Worm (Caenorhabditis elegans) whole organism, L2 larva: ENCODE data around the gene duo-1.
A peak's percentile ranks its signal among the peaks of the same experiment; 100 is the strongest.

ENCODE experiments used
- F13H6.1 ChIP-seq: sonication (generic microtip); optimal IDR thresholded peaks from 2 replicates; lab custom pipeline; 2016; ENCODE audit warnings: missing genetic modification characterization, missing compliant biosample characterization
- Y55F3AM.14 ChIP-seq: fragments of 200-800 bp; sonication (Bioruptor generic); optimal IDR thresholded peaks from 2 replicates; lab custom pipeline; 2018; ENCODE audit warnings: mild to moderate bottlenecking, missing genetic modification characterization, missing compliant biosample characterization
- ZK546.5 ChIP-seq: sonication (generic microtip); optimal IDR thresholded peaks from 2 replicates; lab custom pipeline; 2017; ENCODE audit warnings: missing biosample characterization, missing genetic modification characterization
- alr-1 ChIP-seq: fragments of 150-350 bp; optimal IDR thresholded peaks from 2 replicates; lab custom pipeline; 2014; ENCODE audit warnings: missing biosample characterization, missing genetic modification characterization
- ama-1 ChIP-seq: fragments of 150-350 bp; optimal IDR thresholded peaks from 2 replicates; lab custom pipeline; 2018; ENCODE audit warnings: inconsistent platforms
- ceh-16 ChIP-seq: fragments of 150-350 bp; optimal IDR thresholded peaks from 2 replicates; lab custom pipeline; 2014; ENCODE audit warnings: missing biosample characterization, missing genetic modification characterization
- ceh-82 ChIP-seq: fragments of 150-350 bp; optimal IDR thresholded peaks from 2 replicates; lab custom pipeline; 2014; ENCODE audit warnings: missing biosample characterization, missing genetic modification characterization
- crh-2 ChIP-seq: sonication (generic microtip); optimal IDR thresholded peaks from 2 replicates; lab custom pipeline; 2017; ENCODE audit warnings: missing biosample characterization, missing genetic modification characterization
- egl-27 ChIP-seq: sonication (generic microtip); optimal IDR thresholded peaks from 3 replicates; lab custom pipeline; 2017; ENCODE audit warnings: missing biosample characterization, missing genetic modification reagents, missing genetic modification characterization
- elt-1 ChIP-seq: fragments of 150-350 bp; optimal IDR thresholded peaks from 2 replicates; lab custom pipeline; 2014; ENCODE audit warnings: missing biosample characterization, missing genetic modification characterization
- fos-1 ChIP-seq: fragments of 150-350 bp; optimal IDR thresholded peaks from 2 replicates; lab custom pipeline; 2014; ENCODE audit warnings: missing biosample characterization, missing genetic modification characterization
- gmeb-1 ChIP-seq: fragments of 150-350 bp; optimal IDR thresholded peaks from 2 replicates; lab custom pipeline; 2014; ENCODE audit warnings: missing biosample characterization, missing genetic modification characterization
- lin-11 ChIP-seq: fragments of 150-350 bp; sonication (generic microtip); optimal IDR thresholded peaks from 2 replicates; lab custom pipeline; 2014; ENCODE audit warnings: missing biosample characterization, missing genetic modification characterization, inconsistent platforms, mixed read lengths
- lin-13 ChIP-seq: fragments of 150-350 bp; optimal IDR thresholded peaks from 2 replicates; lab custom pipeline; 2014; ENCODE audit warnings: missing biosample characterization, missing genetic modification reagents, missing genetic modification characterization
- lin-39 ChIP-seq: fragments of 150-350 bp; optimal IDR thresholded peaks from 2 replicates; lab custom pipeline; 2014; ENCODE audit warnings: missing biosample characterization, missing genetic modification reagents, missing genetic modification characterization
- lsy-2 ChIP-seq, 2 experiments: fragments of 150-350 bp in 1 of 2; sonication (generic microtip) in 1 of 2; optimal IDR thresholded peaks; 2 replicates each; lab custom pipeline; 2014 to 2017; ENCODE audit warnings: missing biosample characterization in 2 of 2, missing genetic modification characterization in 2 of 2
- mab-5 ChIP-seq: fragments of 150-350 bp; optimal IDR thresholded peaks from 2 replicates; lab custom pipeline; 2014; ENCODE audit warnings: missing biosample characterization, missing genetic modification characterization
- mbf-1 ChIP-seq: sonication (generic microtip); optimal IDR thresholded peaks from 2 replicates; lab custom pipeline; 2017; ENCODE audit warnings: missing biosample characterization, missing genetic modification characterization
- mdl-1 ChIP-seq, 2 experiments: fragments of 150-350 bp in 1 of 2; sonication (generic microtip) in 1 of 2; optimal IDR thresholded peaks; 2 replicates each; lab custom pipeline; 2017; ENCODE audit warnings: missing biosample characterization in 2 of 2, missing genetic modification characterization in 2 of 2
- nhr-11 ChIP-seq: fragments of 150-350 bp; optimal IDR thresholded peaks from 2 replicates; lab custom pipeline; 2014; ENCODE audit warnings: missing biosample characterization, missing genetic modification characterization
- nhr-12 ChIP-seq: fragments of 150-350 bp; optimal IDR thresholded peaks from 2 replicates; lab custom pipeline; 2014; ENCODE audit warnings: missing biosample characterization, missing genetic modification characterization
- nhr-129 ChIP-seq: fragments of 150-350 bp; optimal IDR thresholded peaks from 2 replicates; lab custom pipeline; 2014; ENCODE audit warnings: missing biosample characterization, missing genetic modification characterization
- nhr-21 ChIP-seq: fragments of 150-350 bp; optimal IDR thresholded peaks from 2 replicates; lab custom pipeline; 2014; ENCODE audit warnings: missing biosample characterization, missing genetic modification characterization
- nhr-23 ChIP-seq: fragments of 150-350 bp; optimal IDR thresholded peaks from 2 replicates; lab custom pipeline; 2014; ENCODE audit warnings: missing biosample characterization, missing genetic modification reagents, missing genetic modification characterization
- nhr-237 ChIP-seq: fragments of 150-350 bp; optimal IDR thresholded peaks from 2 replicates; lab custom pipeline; 2014; ENCODE audit warnings: missing biosample characterization, missing genetic modification characterization
- nhr-25 ChIP-seq: fragments of 150-350 bp; sonication (generic microtip); optimal IDR thresholded peaks from 3 replicates; lab custom pipeline; 2014; ENCODE audit warnings: missing biosample characterization, missing genetic modification characterization
- nhr-6 ChIP-seq: fragments of 150-350 bp; optimal IDR thresholded peaks from 2 replicates; lab custom pipeline; 2014; ENCODE audit warnings: missing biosample characterization, missing genetic modification characterization
- nhr-77 ChIP-seq: fragments of 150-350 bp; optimal IDR thresholded peaks from 2 replicates; lab custom pipeline; 2014; ENCODE audit warnings: missing biosample characterization, missing genetic modification characterization
- peb-1 ChIP-seq: fragments of 150-350 bp; optimal IDR thresholded peaks from 2 replicates; lab custom pipeline; 2014; ENCODE audit warnings: missing biosample characterization, missing genetic modification characterization
- sma-3 ChIP-seq: sonication (generic microtip); optimal IDR thresholded peaks from 2 replicates; lab custom pipeline; 2016; ENCODE audit warnings: missing genetic modification reagents, missing genetic modification characterization, missing compliant biosample characterization
- sma-9 ChIP-seq, 2 experiments: fragments of 150-350 bp in 1 of 2; sonication (generic microtip) in 1 of 2; optimal IDR thresholded peaks; 2 replicates each; lab custom pipeline; 2014 to 2016; ENCODE audit warnings: missing genetic modification characterization in 2 of 2, mild to moderate bottlenecking in 1 of 2, missing biosample characterization in 1 of 2, missing compliant biosample characterization in 1 of 2, missing genetic modification reagents in 1 of 2, moderate library complexity in 1 of 2
- snpc-4 ChIP-seq: fragments of 150-350 bp; optimal IDR thresholded peaks from 2 replicates; lab custom pipeline; 2014; ENCODE audit warnings: missing biosample characterization, missing genetic modification characterization
- unc-39 ChIP-seq: fragments of 150-350 bp; optimal IDR thresholded peaks from 2 replicates; lab custom pipeline; 2014; ENCODE audit warnings: missing biosample characterization, missing genetic modification characterization
- unc-55 ChIP-seq: fragments of 150-350 bp; sonication (generic microtip); optimal IDR thresholded peaks from 3 replicates; lab custom pipeline; 2014; ENCODE audit warnings: missing biosample characterization, missing genetic modification reagents, missing genetic modification characterization
- unc-62 ChIP-seq: fragments of 150-350 bp; optimal IDR thresholded peaks from 2 replicates; lab custom pipeline; 2014; ENCODE audit warnings: missing biosample characterization, missing genetic modification reagents, missing genetic modification characterization
- zag-1 ChIP-seq: fragments of 150-350 bp; optimal IDR thresholded peaks from 2 replicates; lab custom pipeline; 2014; ENCODE audit warnings: missing biosample characterization, missing genetic modification characterization
- ztf-1 ChIP-seq: fragments of 200-800 bp; sonication (Bioruptor generic); conservative IDR thresholded peaks from 2 replicates; pipeline ENCODE4 v1.3.6; 2022; ENCODE audit warnings: missing genetic modification characterization, missing compliant biosample characterization
- ztf-11 ChIP-seq: sonication (generic microtip); optimal IDR thresholded peaks from 2 replicates; lab custom pipeline; 2017; ENCODE audit warnings: missing biosample characterization, missing genetic modification characterization
- ztf-4 ChIP-seq: fragments of 150-350 bp; optimal IDR thresholded peaks from 2 replicates; lab custom pipeline; 2014; ENCODE audit warnings: missing biosample characterization, missing genetic modification characterization

The duo-1 gene

ce11 chrV:11552379-11552778, 2.1 kb upstream of the duo-1 start, which contains the start of gene srx-85:
Gene srx-85 (plus strand): TSS chrV:11552679.
- TF ChIP-seq ztf-4 (no peak), sma-9 (GFP tag; optimal IDR thresholded peaks at IDR 0.05; lab: Kevin White, UChicago) (no peak), sma-9 (tag; optimal IDR thresholded peaks at IDR 0.05; lab: Kevin White, UChicago) (no peak), elt-1 (tag; lab: Kevin White, UChicago) (no peak), crh-2 (tag; lab: Kevin White, UChicago) (no peak), ama-1 (no peak), sma-3 (GFP tag; lab: Kevin White, UChicago) (no peak), lin-13 (GFP tag; lab: Kevin White, UChicago) (no peak), nhr-21 (tag; lab: Kevin White, UChicago) (no peak), nhr-25 (no peak)

DNA sequence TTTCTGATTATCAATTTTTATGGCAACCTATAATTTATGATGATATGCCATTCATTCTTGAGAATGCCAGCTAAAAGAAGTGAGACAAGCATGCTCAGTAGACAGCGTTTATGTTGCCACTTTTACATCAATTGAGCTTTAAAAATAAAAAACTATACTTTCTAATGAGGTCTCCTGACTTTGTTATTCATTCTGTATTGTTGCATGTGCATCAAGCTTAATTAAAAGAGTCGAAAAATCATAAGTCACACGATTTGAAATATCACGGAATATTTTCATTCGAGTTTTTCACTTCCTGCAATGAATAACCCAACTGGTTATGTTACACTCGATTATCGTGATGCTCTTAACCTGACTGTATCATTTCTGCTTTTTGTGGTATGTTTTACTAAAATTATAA, 8.2 kb downstream of the duo-1 start, which contains the start of gene srx-86:
TSS of gene srx-86 (plus strand) at position 301 of the 400 bp plus-strand sequence.
- TF ChIP-seq mdl-1 (tag; optimal IDR thresholded peaks at IDR 0.05; lab: Kevin White, UChicago): no peak
- TF ChIP-seq nhr-129: no peak
- no peak for TF ChIP-seq ZK546.5 (tag; lab: Kevin White, UChicago)
- no peak for TF ChIP-seq sma-9 (GFP tag; optimal IDR thresholded peaks at IDR 0.05; lab: Kevin White, UChicago)
- TF ChIP-seq sma-9 (tag; optimal IDR thresholded peaks at IDR 0.05; lab: Kevin White, UChicago): no peak
- no peak for TF ChIP-seq F13H6.1 (tag; lab: Kevin White, UChicago)
- no peak for TF ChIP-seq snpc-4 (tag; lab: Kevin White, UChicago)
- TF ChIP-seq, all 48 proteins: peak for 0

DNA sequence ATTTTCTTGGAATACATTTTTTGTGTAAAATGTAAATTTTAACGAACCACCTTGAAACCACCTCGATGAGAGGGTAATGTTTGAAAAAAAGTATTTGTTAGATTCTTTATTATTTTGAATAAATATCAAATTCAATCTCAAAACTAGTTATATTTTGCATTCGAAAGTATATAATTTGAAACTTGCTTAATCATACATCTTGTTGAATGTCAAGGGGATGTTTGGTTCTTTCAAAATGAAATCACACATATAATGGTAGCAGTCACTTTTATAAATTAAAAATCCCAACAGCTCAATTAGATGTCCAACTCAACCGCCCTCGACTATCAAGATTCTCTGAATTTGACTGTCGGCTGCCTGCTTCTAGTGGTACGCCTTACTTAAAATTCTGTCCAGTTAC, 10.1 kb downstream of the duo-1 start, which contains the start of gene srx-87:
TSS of gene srx-87 (plus strand) at position 301 of the 400 bp plus-strand sequence.
- TF ChIP-seq sma-3 (GFP tag; lab: Kevin White, UChicago): no peak
- TF ChIP-seq nhr-12 (tag; lab: Kevin White, UChicago): no peak
- TF ChIP-seq mab-5: no peak
- TF ChIP-seq ama-1: no peak
- no peak for TF ChIP-seq nhr-25
- no peak for TF ChIP-seq unc-39 (tag; lab: Kevin White, UChicago)
- TF ChIP-seq nhr-11 (tag; lab: Kevin White, UChicago): no peak
- TF ChIP-seq gmeb-1 (tag; lab: Kevin White, UChicago): no peak
- TF ChIP-seq ztf-1 (GFP tag; lab: Robert Waterston, UW): no peak
- TF ChIP-seq nhr-77 (tag; lab: Kevin White, UChicago): no peak
- TF ChIP-seq lsy-2 (tag; optimal IDR thresholded peaks at IDR 0.05; lab: Kevin White, UChicago): no peak
- no peak for TF ChIP-seq ZK546.5 (tag; lab: Kevin White, UChicago)
- TF ChIP-seq elt-1 (tag; lab: Kevin White, UChicago): no peak

DNA sequence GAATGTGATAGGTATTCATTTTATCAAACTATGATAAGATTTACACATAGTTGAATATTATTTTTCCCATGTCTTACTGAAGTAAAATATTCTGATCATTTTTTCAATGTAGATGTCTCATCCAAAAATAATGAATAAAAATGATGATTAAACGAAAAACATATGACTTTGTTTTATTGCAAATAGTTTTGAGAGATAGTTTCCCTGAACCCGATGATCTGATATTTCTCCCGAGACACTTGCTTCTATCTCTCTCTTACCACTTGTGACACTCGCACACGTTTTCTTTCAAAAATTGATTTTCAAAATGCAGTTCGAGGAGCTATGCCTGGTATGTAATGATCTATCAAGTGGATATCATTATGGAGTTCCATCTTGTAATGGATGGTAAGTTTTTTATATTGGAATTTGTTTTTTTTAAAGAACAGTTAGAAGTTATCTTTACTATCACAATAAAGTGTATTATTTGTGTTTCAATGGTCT, 15.8 kb downstream of the duo-1 start, which contains the start of the genes nhr-101 and pms-2:
TSS of gene nhr-101 (plus strand) at position 308 of the 483 bp plus-strand sequence.
TSS of gene pms-2 (minus strand) at position 433 of the 483 bp plus-strand sequence.
- TF ChIP-seq nhr-21 (tag; lab: Kevin White, UChicago) (peak; percentile 4), nhr-129 (peak; percentile 41), fos-1 (tag; lab: Kevin White, UChicago) (peak; percentile 6), lin-13 (GFP tag; lab: Kevin White, UChicago) (no peak), sma-9 (GFP tag; optimal IDR thresholded peaks at IDR 0.05; lab: Kevin White, UChicago) (peak; percentile 42), sma-9 (tag; optimal IDR thresholded peaks at IDR 0.05; lab: Kevin White, UChicago) (no peak), ztf-4 (peak; percentile 1), zag-1 (no peak)

ce11 chrV:11572803-11573490, 18.5 kb downstream of the duo-1 start, which contains the start of the genes H12C20.7 and nhr-68:
Gene H12C20.7 (minus strand): TSS chrV:11572990.
Gene nhr-68 (plus strand): TSS chrV:11573440.
- TF ChIP-seq lin-11 (tag; lab: Kevin White, UChicago) (no peak), unc-55 (GFP tag; lab: Kevin White, UChicago) (no peak), lin-39 (no peak), nhr-23 (tag; lab: Kevin White, UChicago) (no peak), nhr-21 (tag; lab: Kevin White, UChicago) (peak; percentile 99), sma-3 (GFP tag; lab: Kevin White, UChicago) (peak; percentile 99), ZK546.5 (tag; lab: Kevin White, UChicago) (no peak), ztf-4 (peak; percentile 38), ceh-16 (tag; lab: Kevin White, UChicago) (peak; percentile 45), unc-62 (GFP tag; lab: Kevin White, UChicago) (no peak), unc-39 (tag; lab: Kevin White, UChicago) (no peak), gmeb-1 (tag; lab: Kevin White, UChicago) (peak; percentile 63), peb-1 (tag; lab: Kevin White, UChicago) (no peak), Y55F3AM.14 (GFP tag; lab: Kevin White, UChicago) (peak; percentile 82), ama-1 (peak; percentile 44), lin-13 (GFP tag; lab: Kevin White, UChicago) (peak; percentile 47), nhr-77 (tag; lab: Kevin White, UChicago) (no peak), ceh-82 (tag; lab: Kevin White, UChicago) (no peak), sma-9 (GFP tag; optimal IDR thresholded peaks at IDR 0.05; lab: Kevin White, UChicago) (peak; percentile 100), sma-9 (tag; optimal IDR thresholded peaks at IDR 0.05; lab: Kevin White, UChicago) (peak; percentile 32), egl-27 (tag; lab: Kevin White, UChicago) (peak; percentile 67), nhr-237 (tag; lab: Kevin White, UChicago) (no peak), alr-1 (no peak), elt-1 (tag; lab: Kevin White, UChicago) (peak; percentile 27), nhr-129 (peak; percentile 91), ztf-11 (no peak), nhr-25 (no peak), zag-1 (no peak), mbf-1 (tag; lab: Kevin White, UChicago) (no peak), crh-2 (tag; lab: Kevin White, UChicago) (peak; percentile 96), nhr-6 (tag; lab: Kevin White, UChicago) (peak; percentile 71)
